Worm (Caenorhabditis elegans): Measurements from ENCODE around the gene T02C12.5.

DNA sequence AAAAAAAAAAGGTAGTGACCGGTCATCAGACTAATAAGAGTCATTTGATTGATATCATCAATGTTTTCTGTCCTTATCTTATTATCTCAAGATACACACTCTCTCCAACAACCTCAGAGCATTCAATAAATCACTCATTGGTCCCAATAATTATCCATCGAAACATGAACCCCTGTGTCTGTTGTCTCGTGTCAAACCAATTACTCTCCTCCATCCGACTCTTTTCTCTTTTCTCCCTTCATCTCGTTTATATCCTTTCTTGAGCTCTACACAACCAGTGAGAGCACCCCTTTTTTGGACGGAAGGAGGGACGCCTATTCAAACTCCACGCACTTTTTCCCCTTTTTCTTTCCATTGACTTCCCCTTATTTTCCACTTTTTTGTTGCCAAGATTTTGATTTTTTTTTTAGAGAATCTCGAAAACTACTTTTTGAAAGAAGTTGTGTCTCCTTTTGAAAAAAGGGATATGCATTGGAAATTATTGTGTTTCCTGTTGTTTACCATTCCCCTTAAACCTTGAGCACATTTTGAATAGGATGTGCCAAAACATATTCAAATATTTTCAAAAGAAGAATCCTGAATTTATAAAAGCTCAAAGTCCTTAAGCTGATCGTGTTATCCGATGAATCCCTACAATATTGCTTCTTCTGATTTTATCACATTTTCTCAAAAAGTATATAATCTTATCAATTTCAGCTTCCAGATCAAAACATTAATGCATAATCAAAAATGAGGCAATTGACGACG lies 22.3 kb downstream of the T02C12.5 start, which contains the start of gene pxd-1:
- TF ChIP-seq nhr-12 (tag; optimal IDR thresholded peaks at IDR 0.05) (no peak), zag-1 (tag; optimal IDR thresholded peaks at IDR 0.05) (no peak), nhr-28 (tag; optimal IDR thresholded peaks at IDR 0.05) (no peak), unc-62 (GFP tag; optimal IDR thresholded peaks at IDR 0.05) (no peak), snpc-4 (tag; optimal IDR thresholded peaks at IDR 0.05) (no peak), ceh-82 (tag; optimal IDR thresholded peaks at IDR 0.05) (no peak)
